Fruit fly (Drosophila melanogaster) Kc167 (cell line): Measurements from ENCODE around the gene CG46059.

ENCODE experiments used
- Myc ChIP-seq: fragments of >200 bp; optimal IDR thresholded peaks from 2 replicates; lab custom pipeline; 2017; ENCODE audit warnings: missing external identifiers
- Sin3A ChIP-seq: fragments of >200 bp; optimal IDR thresholded peaks from 2 replicates; lab custom pipeline; 2018; ENCODE audit warnings: missing external identifiers
- h ChIP-seq: fragments of >200 bp; optimal IDR thresholded peaks from 3 replicates; lab custom pipeline; 2018; ENCODE audit warnings: missing external identifiers
- insv ChIP-seq: fragments of >200 bp; optimal IDR thresholded peaks from 3 replicates; lab custom pipeline; 2018; ENCODE audit warnings: missing external identifiers
- ttk ChIP-seq: sonication (Bioruptor generic); optimal IDR thresholded peaks from 2 replicates; lab custom pipeline; 2017; ENCODE audit warnings: missing external identifiers

- no peak for TF ChIP-seq h (lab: Kevin White, UChicago)
- no peak for TF ChIP-seq Sin3A
- TF ChIP-seq ttk (lab: Kevin White, UChicago), result no peak
- no peak for TF ChIP-seq insv (lab: Kevin White, UChicago)
- TF ChIP-seq Myc (lab: Kevin White, UChicago), result no peak
Observed at dm6 chr2L:19146047-19146446, 37.5 kb downstream of the CG46059 start.
